Worm (Caenorhabditis elegans) whole organism, L4 larva: ENCODE data around the gene mrps-2.

Experiments
- D1046.2 ChIP-seq: fragments of 200-800 bp; sonication (Bioruptor generic); IDR thresholded peaks from 2 replicates; pipeline ENCODE4 v1.3.6; 2022; ENCODE audit warnings: missing genetic modification characterization, missing compliant biosample characterization
- F10B5.3 ChIP-seq: sonication (generic microtip); optimal IDR thresholded peaks from 2 replicates; lab custom pipeline; 2016; ENCODE audit warnings: mild to moderate bottlenecking, missing genetic modification characterization, missing compliant biosample characterization
- F26F4.8 ChIP-seq: fragments of 200-800 bp; sonication (Bioruptor generic); conservative IDR thresholded peaks from 2 replicates; pipeline ENCODE4 v1.3.6; 2022; ENCODE audit warnings: missing genetic modification characterization, missing compliant biosample characterization
- F37D6.2 ChIP-seq: sonication (generic microtip); optimal IDR thresholded peaks from 2 replicates; lab custom pipeline; 2016; ENCODE audit warnings: mild to moderate bottlenecking, missing genetic modification characterization, missing compliant biosample characterization
- F44E2.7 ChIP-seq: fragments of 200-800 bp; sonication (Bioruptor generic); IDR thresholded peaks from 2 replicates; pipeline ENCODE4 v2.1.2; 2022; ENCODE audit warnings: missing genetic modification characterization, missing compliant biosample characterization
- Y5F2A.4 ChIP-seq: fragments of 200-800 bp; sonication (Bioruptor generic); optimal IDR thresholded peaks from 2 replicates; lab custom pipeline; 2018; ENCODE audit warnings: mild to moderate bottlenecking, missing genetic modification characterization, missing compliant biosample characterization
- aha-1 ChIP-seq: fragments of 150-350 bp; peaks from one replicate; lab custom pipeline; 2014; ENCODE audit warnings: missing biosample characterization, missing genetic modification characterization
- ama-1 ChIP-seq: fragments of 150-350 bp; optimal IDR thresholded peaks from 2 replicates; lab custom pipeline; 2014; ENCODE audit warnings: inconsistent platforms, mixed read lengths
- arid-1 ChIP-seq: fragments of 200-800 bp; sonication (Bioruptor generic); conservative IDR thresholded peaks from 2 replicates; pipeline ENCODE4 v1.3.6; 2022; ENCODE audit warnings: missing genetic modification reagents, missing genetic modification characterization, missing compliant biosample characterization
- daf-16 ChIP-seq, 3 experiments: sonication (generic microtip); optimal IDR thresholded peaks; 2 replicates each; lab custom pipeline; 2016 to 2017; ENCODE audit warnings: missing genetic modification characterization in 3 of 3, missing genetic modification reagents in 3 of 3, mild to moderate bottlenecking in 2 of 3, missing compliant biosample characterization in 2 of 3, missing biosample characterization in 1 of 3, moderate library complexity in 1 of 3
- daf-8 ChIP-seq: fragments of 200-800 bp; sonication (Bioruptor generic); IDR thresholded peaks from 2 replicates; pipeline ENCODE4 v1.3.6; 2022; ENCODE audit warnings: missing genetic modification characterization, missing compliant biosample characterization
- dmd-8 ChIP-seq: fragments of 200-800 bp; sonication (Bioruptor generic); IDR thresholded peaks from 2 replicates; pipeline ENCODE4 v1.3.6; 2022; ENCODE audit warnings: missing genetic modification characterization, missing compliant biosample characterization
- duxl-1 ChIP-seq: sonication (generic microtip); optimal IDR thresholded peaks from 2 replicates; lab custom pipeline; 2016; ENCODE audit warnings: mild to moderate bottlenecking, missing genetic modification characterization, moderate library complexity, missing compliant biosample characterization; ENCODE audit not compliant: poor library complexity
- egl-27 ChIP-seq: sonication (generic microtip); optimal IDR thresholded peaks from 3 replicates; lab custom pipeline; 2017; ENCODE audit warnings: missing biosample characterization, missing genetic modification reagents, missing genetic modification characterization
- gei-8 ChIP-seq: fragments of 200-800 bp; sonication (Bioruptor generic); optimal IDR thresholded peaks from 2 replicates; lab custom pipeline; 2018; ENCODE audit warnings: mild to moderate bottlenecking, missing genetic modification characterization, missing compliant biosample characterization
- lim-7 ChIP-seq: fragments of 200-800 bp; sonication (Bioruptor generic); IDR thresholded peaks from 2 replicates; pipeline ENCODE4 v1.3.6; 2022; ENCODE audit warnings: missing genetic modification characterization, missing compliant biosample characterization
- lin-15B ChIP-seq: fragments of 150-350 bp; sonication (generic microtip); optimal IDR thresholded peaks from 3 replicates; lab custom pipeline; 2014; ENCODE audit warnings: missing biosample characterization, missing genetic modification characterization
- lin-38 ChIP-seq: fragments of 200-800 bp; sonication (Bioruptor generic); IDR thresholded peaks from 2 replicates; pipeline ENCODE4 v1.3.6; 2022; ENCODE audit warnings: missing genetic modification reagents, missing genetic modification characterization, missing compliant biosample characterization
- lin-39 ChIP-seq: fragments of 150-350 bp; optimal IDR thresholded peaks from 2 replicates; lab custom pipeline; 2014; ENCODE audit warnings: missing biosample characterization, missing genetic modification reagents, missing genetic modification characterization
- lsy-2 ChIP-seq, 2 experiments: fragments of 150-350 bp in 1 of 2; sonication (generic microtip) in 1 of 2; optimal IDR thresholded peaks; 2 replicates each; lab custom pipeline; 2014 to 2017; ENCODE audit warnings: missing biosample characterization in 2 of 2, missing genetic modification characterization in 2 of 2
- madf-5 ChIP-seq, 2 experiments: fragments of 200-800 bp; sonication (Bioruptor generic); IDR thresholded peaks; 2 replicates each; pipeline ENCODE4 v1.3.6; 2022; ENCODE audit warnings: missing compliant biosample characterization in 2 of 2, missing genetic modification characterization in 2 of 2
- mep-1 ChIP-seq: fragments of 150-350 bp; sonication (generic microtip); optimal IDR thresholded peaks from 3 replicates; lab custom pipeline; 2014; ENCODE audit warnings: missing biosample characterization, missing genetic modification characterization
- mes-2 ChIP-seq: sonication (generic microtip); optimal IDR thresholded peaks from 2 replicates; lab custom pipeline; 2016; ENCODE audit warnings: missing genotype, mild to moderate bottlenecking, missing genetic modification characterization, missing compliant biosample characterization; ENCODE audit not compliant: poor library complexity, severe bottlenecking
- mxl-2 ChIP-seq: fragments of 200-800 bp; sonication (Bioruptor generic); conservative IDR thresholded peaks from 2 replicates; pipeline ENCODE4 v1.3.6; 2022; ENCODE audit warnings: missing genetic modification reagents, missing genetic modification characterization, missing compliant biosample characterization
- mxl-3 ChIP-seq: fragments of 200-800 bp; sonication (Bioruptor generic); optimal IDR thresholded peaks from 2 replicates; lab custom pipeline; 2018; ENCODE audit warnings: mild to moderate bottlenecking, missing genetic modification characterization, missing compliant biosample characterization
- nhr-11 ChIP-seq: fragments of 150-350 bp; optimal IDR thresholded peaks from 2 replicates; lab custom pipeline; 2014; ENCODE audit warnings: missing biosample characterization, missing genetic modification characterization
- nhr-41 ChIP-seq: fragments of 200-800 bp; sonication (Bioruptor generic); IDR thresholded peaks from 2 replicates; pipeline ENCODE4 v1.3.6; 2022; ENCODE audit warnings: missing genetic modification reagents, missing genetic modification characterization, missing compliant biosample characterization
- nhr-42 ChIP-seq: fragments of 200-800 bp; sonication (Bioruptor generic); IDR thresholded peaks from 2 replicates; pipeline ENCODE4 v1.3.6; 2022; ENCODE audit warnings: missing genetic modification characterization, missing compliant biosample characterization
- php-3 ChIP-seq: fragments of 200-800 bp; sonication (Bioruptor generic); IDR thresholded peaks from 2 replicates; pipeline ENCODE4 v1.3.6; 2022; ENCODE audit warnings: missing genetic modification reagents, missing genetic modification characterization, missing compliant biosample characterization
- pqm-1 ChIP-seq: sonication (generic microtip); optimal IDR thresholded peaks from 2 replicates; lab custom pipeline; 2017; ENCODE audit warnings: missing biosample characterization, missing genetic modification characterization
- sdz-12 ChIP-seq: fragments of 200-800 bp; sonication (Bioruptor generic); optimal IDR thresholded peaks from 2 replicates; lab custom pipeline; 2018; ENCODE audit warnings: mild to moderate bottlenecking, missing genetic modification characterization, missing compliant biosample characterization
- set-16 ChIP-seq: fragments of 200-800 bp; sonication (Bioruptor generic); IDR thresholded peaks from 2 replicates; pipeline ENCODE4 v1.3.6; 2022; ENCODE audit warnings: missing genetic modification reagents, missing genetic modification characterization, missing compliant biosample characterization
- skn-1 ChIP-seq: fragments of 150-350 bp; optimal IDR thresholded peaks from 2 replicates; lab custom pipeline; 2014; ENCODE audit warnings: missing biosample characterization, missing genetic modification characterization
- snpc-1.2 ChIP-seq: fragments of 200-800 bp; sonication (Bioruptor generic); IDR thresholded peaks from 2 replicates; pipeline ENCODE4 v1.3.6; 2022; ENCODE audit warnings: missing genetic modification reagents, missing genetic modification characterization, missing compliant biosample characterization
- spr-3 ChIP-seq: fragments of 200-800 bp; sonication (Bioruptor generic); optimal IDR thresholded peaks from 2 replicates; lab custom pipeline; 2018; ENCODE audit warnings: mild to moderate bottlenecking, missing genetic modification characterization, missing compliant biosample characterization
- tag-97 ChIP-seq: fragments of 200-800 bp; sonication (Bioruptor generic); IDR thresholded peaks from 2 replicates; pipeline ENCODE4 v1.3.6; 2022; ENCODE audit warnings: missing genetic modification characterization, missing compliant biosample characterization
- unc-130 ChIP-seq: sonication (generic microtip); optimal IDR thresholded peaks from 2 replicates; lab custom pipeline; 2016; ENCODE audit warnings: missing genetic modification reagents, missing genetic modification characterization, missing compliant biosample characterization
- unc-39 ChIP-seq: sonication (generic microtip); optimal IDR thresholded peaks from 2 replicates; lab custom pipeline; 2017; ENCODE audit warnings: missing biosample characterization, missing genetic modification characterization
- vab-7 ChIP-seq: fragments of 200-800 bp; sonication (Bioruptor generic); IDR thresholded peaks from 2 replicates; pipeline ENCODE4 v1.3.6; 2022; ENCODE audit warnings: missing genetic modification reagents, missing genetic modification characterization, missing compliant biosample characterization
- zag-1 ChIP-seq: fragments of 150-350 bp; optimal IDR thresholded peaks from 2 replicates; lab custom pipeline; 2014; ENCODE audit warnings: missing biosample characterization, missing genetic modification characterization
- zfp-3 ChIP-seq: fragments of 200-800 bp; sonication (Bioruptor generic); conservative IDR thresholded peaks from 2 replicates; pipeline ENCODE4 v1.3.6; 2022; ENCODE audit warnings: missing genetic modification reagents, missing genetic modification characterization, missing compliant biosample characterization
- ztf-11 ChIP-seq: fragments of 150-350 bp; optimal IDR thresholded peaks from 2 replicates; lab custom pipeline; 2014; ENCODE audit warnings: missing biosample characterization, missing genetic modification characterization

Gene mrps-2

ce11 chrV:8499407-8499806, 33.9 kb downstream of the mrps-2 start (continued):
- TF ChIP-seq nhr-41 = no peak
- no peak for TF ChIP-seq php-3 (GFP tag; lab: Robert Waterston, UW)
- peak; percentile 92 for TF ChIP-seq dmd-8 (GFP tag; lab: Robert Waterston, UW)
- no peak for TF ChIP-seq sdz-12
- TF ChIP-seq lin-38 (GFP tag; lab: Robert Waterston, UW) = peak; percentile 67
- no peak for TF ChIP-seq spr-3 (GFP tag; lab: Kevin White, UChicago)
- TF ChIP-seq lin-39 (tag; lab: Kevin White, UChicago) = no peak
- no peak for TF ChIP-seq skn-1 (tag; lab: Kevin White, UChicago)
- TF ChIP-seq set-16 (GFP tag; lab: Robert Waterston, UW) = no peak
- TF ChIP-seq pqm-1 = no peak
- TF ChIP-seq lin-15B (tag; lab: Kevin White, UChicago) = no peak
- TF ChIP-seq mes-2 = no peak
- no peak for TF ChIP-seq mxl-3 (GFP tag; lab: Kevin White, UChicago)
- no peak for TF ChIP-seq gei-8 (GFP tag; lab: Kevin White, UChicago)
- TF ChIP-seq F44E2.7 (GFP tag; lab: Robert Waterston, UW) = peak; percentile 49; the same call in 1 of the 2 replicates
- TF ChIP-seq egl-27 (tag; lab: Kevin White, UChicago) = no peak
- peak; percentile 91 for TF ChIP-seq lim-7 (GFP tag; lab: Robert Waterston, UW)
- TF ChIP-seq F10B5.3 (tag; lab: Kevin White, UChicago) = no peak
- TF ChIP-seq duxl-1 (tag; lab: Kevin White, UChicago) = peak; percentile 27
- no peak for TF ChIP-seq zfp-3 (GFP tag; lab: Robert Waterston, UW)
- no peak for TF ChIP-seq mxl-2 (GFP tag; lab: Robert Waterston, UW)
- TF ChIP-seq zag-1 = no peak
- TF ChIP-seq nhr-11 (tag; lab: Kevin White, UChicago) = no peak
- TF ChIP-seq vab-7 = peak; percentile 42; the same call in 1 of the 2 replicates
- TF ChIP-seq D1046.2 (GFP tag; lab: Robert Waterston, UW) = no peak
- TF ChIP-seq F26F4.8 = peak; percentile 60; the same call in 1 of the 2 replicates
- no peak for TF ChIP-seq Y5F2A.4 (GFP tag; lab: Kevin White, UChicago)
- no peak for TF ChIP-seq nhr-42
- TF ChIP-seq arid-1 (GFP tag; lab: Robert Waterston, UW) = peak; percentile 47; the same call in 1 of the 2 replicates
- TF ChIP-seq mep-1 (tag; lab: Kevin White, UChicago) = no peak
- TF ChIP-seq madf-5 (GFP tag; IDR thresholded peaks at IDR 0.05; lab: Robert Waterston, UW) = 0 out of 4 replicates have a peak, but pooled peaks have one; percentile 51 to 66
- TF ChIP-seq ama-1 (lab: Kevin White, UChicago) = no peak
- no peak for TF ChIP-seq F37D6.2 (tag; lab: Kevin White, UChicago)
- TF ChIP-seq daf-8 (GFP tag; lab: Robert Waterston, UW) = 0 out of 2 replicates have a peak, but pooled peaks have one; percentile 27
- TF ChIP-seq tag-97 (GFP tag; lab: Robert Waterston, UW) = no peak
- TF ChIP-seq unc-130 (GFP tag; lab: Kevin White, UChicago) = no peak
- peak in 1 of 2 experiments; percentile 8 for TF ChIP-seq daf-16 (GFP tag; optimal IDR thresholded peaks at IDR 0.05; lab: Kevin White, UChicago)
- no peak for TF ChIP-seq daf-16 (tag; optimal IDR thresholded peaks at IDR 0.05; lab: Kevin White, UChicago)
- TF ChIP-seq unc-39 (tag; lab: Kevin White, UChicago) = no peak
- TF ChIP-seq ztf-11 (tag; lab: Kevin White, UChicago) = no peak
- peak; percentile 52; the same call in 1 of the 2 replicates for TF ChIP-seq snpc-1.2 (GFP tag; lab: Robert Waterston, UW)
- no peak for TF ChIP-seq aha-1 (tag; lab: Kevin White, UChicago)
- no peak for TF ChIP-seq lsy-2 (tag; optimal IDR thresholded peaks at IDR 0.05; lab: Kevin White, UChicago)
